Worm (Caenorhabditis elegans) whole organism, midembryonic: ENCODE data around the gene C15H9.9.

Experiments
- T22C8.4 ChIP-seq: fragments of 200-800 bp; sonication (Bioruptor generic); IDR thresholded peaks from 2 replicates; pipeline ENCODE4 v1.3.6; 2022; ENCODE audit warnings: missing genetic modification characterization, missing compliant biosample characterization
- cog-1 ChIP-seq: sonication (generic microtip); optimal IDR thresholded peaks from 2 replicates; lab custom pipeline; 2016; ENCODE audit warnings: missing genetic modification characterization, missing compliant biosample characterization
- flt-1 ChIP-seq: fragments of 200-800 bp; sonication (Bioruptor generic); IDR thresholded peaks from 2 replicates; pipeline ENCODE4 v1.3.6; 2022; ENCODE audit warnings: missing genetic modification characterization, missing compliant biosample characterization
- med-1 ChIP-seq: sonication (generic microtip); optimal IDR thresholded peaks from 2 replicates; lab custom pipeline; 2017; ENCODE audit warnings: missing genetic modification characterization, mild to moderate bottlenecking, missing compliant biosample characterization, antibody characterized with exemption, missing genetic modification reagents; ENCODE audit not compliant: insufficient read depth
- ref-1 ChIP-seq: fragments of 200-800 bp; sonication (Bioruptor generic); conservative IDR thresholded peaks from 2 replicates; pipeline ENCODE4 v1.3.6; 2022; ENCODE audit warnings: missing genetic modification reagents, missing genetic modification characterization, missing compliant biosample characterization
- tab-1 ChIP-seq: fragments of 200-800 bp; sonication (Bioruptor generic); IDR thresholded peaks from 2 replicates; pipeline ENCODE4 v1.3.6; 2022; ENCODE audit warnings: missing genetic modification characterization, missing compliant biosample characterization
- ztf-23 ChIP-seq: fragments of 200-800 bp; sonication (Bioruptor generic); IDR thresholded peaks from 2 replicates; pipeline ENCODE4 v1.3.6; 2022; ENCODE audit warnings: missing genetic modification reagents, missing genetic modification characterization, missing compliant biosample characterization
- ztf-29 ChIP-seq: fragments of 200-800 bp; sonication (Bioruptor generic); IDR thresholded peaks from 2 replicates; pipeline ENCODE4 v1.3.6; 2022; ENCODE audit warnings: missing genetic modification reagents, missing genetic modification characterization, missing compliant biosample characterization

- TF ChIP-seq flt-1 (GFP tag; lab: Robert Waterston, UW) (no peak), T22C8.4 (GFP tag; lab: Robert Waterston, UW) (no peak), med-1 (GFP tag; lab: Kevin White, UChicago) (no peak), tab-1 (GFP tag; lab: Robert Waterston, UW) (no peak), cog-1 (tag; lab: Kevin White, UChicago) (no peak), ref-1 (GFP tag; lab: Robert Waterston, UW) (no peak), ztf-23 (no peak), ztf-29 (GFP tag; lab: Robert Waterston, UW) (no peak)
Measured at ce11 chrX:6128773-6129172, 698 bp upstream of the C15H9.9 start.
